Fruit fly (Drosophila melanogaster): ENCODE data around the gene baz.

The baz gene

DNA sequence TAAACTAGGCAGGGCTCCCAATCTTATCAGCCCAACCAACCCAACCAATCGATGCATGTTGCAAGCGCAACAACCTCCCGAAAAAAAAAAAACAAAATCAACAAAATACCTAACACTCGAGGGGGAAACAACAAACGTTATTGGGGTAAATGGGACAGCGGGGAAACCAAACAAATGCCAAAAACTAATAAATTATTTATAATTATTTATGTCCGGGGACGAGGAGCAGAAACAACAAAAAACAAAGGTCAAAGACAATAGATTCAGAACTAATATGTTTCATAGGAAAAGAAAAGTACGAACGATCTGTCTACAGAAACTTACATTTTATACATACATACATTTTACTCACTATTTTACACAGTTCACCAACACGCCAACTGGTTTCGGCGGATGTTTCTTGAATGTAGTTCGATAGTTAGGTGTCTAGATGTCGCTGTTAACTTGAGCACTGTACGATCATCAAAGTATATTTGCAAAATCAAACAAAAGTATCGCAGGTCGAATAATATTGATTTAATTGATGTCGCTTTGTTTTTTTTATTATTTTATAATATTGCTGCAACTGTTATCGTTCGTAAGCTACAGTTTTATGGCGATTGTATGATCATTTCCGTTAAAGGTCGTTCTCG, 15.9 kb downstream of the baz start (continued):
- TF ChIP-seq CG3838 (GFP tag; optimal IDR thresholded peaks at IDR 0.05) = peak; percentile 23
- TF ChIP-seq CG12391 (tag; optimal IDR thresholded peaks at IDR 0.05) = peak; percentile 14
- TF ChIP-seq Hr78 (GFP tag; optimal IDR thresholded peaks at IDR 0.05) = peak in 1 of 2 experiments; percentile 70
- TF ChIP-seq CG1647 (GFP tag; optimal IDR thresholded peaks at IDR 0.05) = peak; percentile 4
- TF ChIP-seq HmgZ (tag; optimal IDR thresholded peaks at IDR 0.05) = peak; percentile 52
- peak; percentile 32 for TF ChIP-seq Hmr (GFP tag; optimal IDR thresholded peaks at IDR 0.05)
- no peak for TF ChIP-seq bab2 (GFP tag; optimal IDR thresholded peaks at IDR 0.05)
- TF ChIP-seq onecut (GFP tag; IDR thresholded peaks at IDR 0.05) = 0 out of 2 replicates have a peak, but pooled peaks have one; percentile 11
- TF ChIP-seq CG1603 (tag; optimal IDR thresholded peaks at IDR 0.05) = peak; percentile 52
- no peak for TF ChIP-seq CG11560 (tag; IDR thresholded peaks at IDR 0.05)
- TF ChIP-seq jumu (GFP tag; optimal IDR thresholded peaks at IDR 0.05) = no peak
- TF ChIP-seq CG16779 (GFP tag; IDR thresholded peaks at IDR 0.05) = no peak
- 0 out of 3 replicates have a peak, but pooled peaks have one; percentile 10 for TF ChIP-seq CG7963 (GFP tag; IDR thresholded peaks at IDR 0.05; ENCODE audit: partially characterized antibody)
- no peak for TF ChIP-seq cas (GFP tag; IDR thresholded peaks at IDR 0.05)
- peak; percentile 65 for TF ChIP-seq Rfx (GFP tag; IDR thresholded peaks at IDR 0.05)
- TF ChIP-seq bcd (GFP tag; optimal IDR thresholded peaks at IDR 0.05) = peak; percentile 0
- TF ChIP-seq CG14710 (tag; optimal IDR thresholded peaks at IDR 0.05) = peak; percentile 10
- TF ChIP-seq CG4854 (GFP tag; optimal IDR thresholded peaks at IDR 0.05) = peak; percentile 24
- peak; percentile 43 for TF ChIP-seq vvl (GFP tag; IDR thresholded peaks at IDR 0.05)
- peak; percentile 53 for TF ChIP-seq pita (GFP tag; optimal IDR thresholded peaks at IDR 0.05)
- TF ChIP-seq ci (GFP tag; IDR thresholded peaks at IDR 0.05) = 0 out of 3 replicates have a peak, but pooled peaks have one; percentile 50
- TF ChIP-seq Oli (tag; optimal IDR thresholded peaks at IDR 0.05) = no peak
- peak; percentile 55 for TF ChIP-seq Xbp1 (GFP tag; optimal IDR thresholded peaks at IDR 0.05)
- TF ChIP-seq Hr3 (GFP tag; optimal IDR thresholded peaks at IDR 0.05) = peak; percentile 7
- TF ChIP-seq CG4820 (GFP tag; optimal IDR thresholded peaks at IDR 0.05) = peak; percentile 16
- peak; percentile 35 for TF ChIP-seq mam (GFP tag; optimal IDR thresholded peaks at IDR 0.05)
- peak; percentile 54 for TF ChIP-seq CG30403 (GFP tag; optimal IDR thresholded peaks at IDR 0.05)
- peak; percentile 7 for TF ChIP-seq zen (tag; optimal IDR thresholded peaks at IDR 0.05)
- TF ChIP-seq nmo (GFP tag; optimal IDR thresholded peaks at IDR 0.05) = peak; percentile 13
- no peak for TF ChIP-seq trh (GFP tag; optimal IDR thresholded peaks at IDR 0.05)
- no peak for TF ChIP-seq CG11085 (GFP tag; IDR thresholded peaks at IDR 0.05)
- peak; percentile 93 for TF ChIP-seq CG2199 (GFP tag; IDR thresholded peaks at IDR 0.05)
- TF ChIP-seq Blimp-1 (GFP tag; optimal IDR thresholded peaks at IDR 0.05) = peak; percentile 8
- no peak for TF ChIP-seq inv (GFP tag; IDR thresholded peaks at IDR 0.05; ENCODE audit: partially characterized antibody)
- TF ChIP-seq aop (GFP tag; IDR thresholded peaks at IDR 0.05) = no peak
- no peak for TF ChIP-seq CG2202 (tag; optimal IDR thresholded peaks at IDR 0.05)
- TF ChIP-seq chm (GFP tag; IDR thresholded peaks at IDR 0.05) = 0 out of 2 replicates have a peak, but pooled peaks have one; percentile 15
- peak; percentile 63 for TF ChIP-seq CG10979 (tag; optimal IDR thresholded peaks at IDR 0.05)
- no peak for TF ChIP-seq CG15269 (tag; optimal IDR thresholded peaks at IDR 0.05)
- TF ChIP-seq dysf (GFP tag; IDR thresholded peaks at IDR 0.05) = peak; percentile 15; the same call in 1 of the 3 replicates
- TF ChIP-seq CG11247 (GFP tag; IDR thresholded peaks at IDR 0.05) = peak; percentile 54
- peak; percentile 54; the same call in 2 of the 3 replicates for TF ChIP-seq CG6791 (GFP tag; IDR thresholded peaks at IDR 0.05; ENCODE audit: partially characterized antibody)
- peak; percentile 21; the same call in 1 of the 2 replicates for TF ChIP-seq CG3847 (GFP tag; IDR thresholded peaks at IDR 0.05)
- peak; percentile 53; the same call in 1 of the 2 replicates for TF ChIP-seq CG9932 (GFP tag; IDR thresholded peaks at IDR 0.05)
- TF ChIP-seq CG10267 (tag; optimal IDR thresholded peaks at IDR 0.05) = peak; percentile 41
- no peak for TF ChIP-seq Poxn (GFP tag; IDR thresholded peaks at IDR 0.05)
- no peak for TF ChIP-seq CG8478 (optimal IDR thresholded peaks at IDR 0.05)
- peak; percentile 21 for TF ChIP-seq tin (GFP tag; optimal IDR thresholded peaks at IDR 0.05)
- peak; percentile 58; the same call in 1 of the 2 replicates for TF ChIP-seq CG42726 (GFP tag; IDR thresholded peaks at IDR 0.05; ENCODE audit: partially characterized antibody)
- TF ChIP-seq CTCF (GFP tag; optimal IDR thresholded peaks at IDR 0.05) = peak; percentile 98

All from whole organism, embryonic.